Fruit fly (Drosophila melanogaster) whole organism, embryonic: ENCODE measurements around the gene uif.
A peak's percentile ranks its signal among the peaks of the same experiment; 100 is the strongest.

Source experiments
- Antp ChIP-seq: fragments of 200-800 bp; sonication (Bioruptor generic); optimal IDR thresholded peaks from 3 replicates; lab custom pipeline; 2016; ENCODE audit warnings: missing biosample characterization, missing genetic modification characterization
- Atf-2 ChIP-seq: fragments of 200-800 bp; sonication (Bioruptor generic); optimal IDR thresholded peaks from 2 replicates; lab custom pipeline; 2016; ENCODE audit warnings: missing biosample characterization, missing genetic modification characterization
- Atf3 ChIP-seq: fragments of 200-800 bp; sonication (Bioruptor generic); optimal IDR thresholded peaks from 3 replicates; lab custom pipeline; 2016; ENCODE audit warnings: missing biosample characterization, missing genetic modification characterization
- BEAF-32 ChIP-seq: fragments of 200-800 bp; sonication (Bioruptor generic); optimal IDR thresholded peaks from 3 replicates; lab custom pipeline; 2017; ENCODE audit warnings: missing biosample characterization, missing genetic modification characterization, mild to moderate bottlenecking, moderate library complexity, missing genetic modification reagents
- Bdp1 ChIP-seq: fragments of 200-800 bp; sonication (Bioruptor generic); optimal IDR thresholded peaks from 3 replicates; lab custom pipeline; 2016; ENCODE audit warnings: missing biosample characterization, missing genetic modification characterization
- Blimp-1 ChIP-seq: fragments of 200-800 bp; sonication (Bioruptor generic); optimal IDR thresholded peaks from 3 replicates; lab custom pipeline; 2018; ENCODE audit warnings: missing biosample characterization, missing genetic modification characterization, mild to moderate bottlenecking, moderate library complexity, missing genetic modification reagents
- CG10321 ChIP-seq: fragments of 200-800 bp; sonication (Bioruptor generic); IDR thresholded peaks from 2 replicates; pipeline ENCODE4 v1.3.6; 2022; ENCODE audit warnings: missing biosample characterization, missing genetic modification characterization
- CG11247 ChIP-seq: fragments of 200-800 bp; sonication (Bioruptor generic); IDR thresholded peaks from 2 replicates; pipeline ENCODE4 v1.3.6; 2022; ENCODE audit warnings: missing biosample characterization, missing genetic modification characterization
- CG11723 ChIP-seq: fragments of 200-800 bp; sonication (Bioruptor generic); optimal IDR thresholded peaks from 2 replicates; lab custom pipeline; 2017; ENCODE audit warnings: missing biosample characterization, mild to moderate bottlenecking, missing genetic modification characterization
- CG12299 ChIP-seq: fragments of 200-800 bp; sonication (Bioruptor generic); optimal IDR thresholded peaks from 2 replicates; lab custom pipeline; 2018; ENCODE audit warnings: missing biosample characterization, mild to moderate bottlenecking, missing genetic modification characterization
- CG15479 ChIP-seq: fragments of 200-800 bp; sonication (Bioruptor generic); optimal IDR thresholded peaks from 3 replicates; lab custom pipeline; 2019; ENCODE audit warnings: missing biosample characterization, mild to moderate bottlenecking, missing genetic modification characterization, moderate library complexity
- CG1832 ChIP-seq: fragments of 200-800 bp; sonication (Bioruptor generic); optimal IDR thresholded peaks from 2 replicates; lab custom pipeline; 2017; ENCODE audit warnings: missing biosample characterization, mild to moderate bottlenecking, missing genetic modification characterization, inconsistent platforms
- CG2199 ChIP-seq: fragments of 200-800 bp; sonication (Bioruptor generic); IDR thresholded peaks from 3 replicates; pipeline ENCODE4 v1.3.6; 2022; ENCODE audit warnings: missing biosample characterization, missing genetic modification characterization
- CG31388 ChIP-seq: fragments of 200-800 bp; sonication (Bioruptor generic); optimal IDR thresholded peaks from 2 replicates; lab custom pipeline; 2016; ENCODE audit warnings: missing biosample characterization, missing genetic modification characterization
- CG3838 ChIP-seq: fragments of 200-800 bp; sonication (Bioruptor generic); optimal IDR thresholded peaks from 3 replicates; lab custom pipeline; 2016; ENCODE audit warnings: missing biosample characterization, missing genetic modification characterization
- CG4617 ChIP-seq: fragments of 200-800 bp; sonication (Bioruptor generic); optimal IDR thresholded peaks from 3 replicates; lab custom pipeline; 2016; ENCODE audit warnings: missing biosample characterization, missing genetic modification characterization, borderline replicate concordance
- CG7786 ChIP-seq: fragments of 200-800 bp; sonication (Bioruptor generic); optimal IDR thresholded peaks from 2 replicates; lab custom pipeline; 2016; ENCODE audit warnings: missing biosample characterization, missing genetic modification characterization
- CG8281 ChIP-seq: fragments of 200-800 bp; sonication (Bioruptor generic); optimal IDR thresholded peaks from 2 replicates; lab custom pipeline; 2018; ENCODE audit warnings: missing biosample characterization, mild to moderate bottlenecking, missing genetic modification characterization, moderate library complexity
- CG8290 ChIP-seq, 3 experiments: fragments of 200-800 bp; sonication (Bioruptor generic); optimal IDR thresholded peaks; 2 replicates each; lab custom pipeline; 2016 to 2019; ENCODE audit warnings: missing biosample characterization in 3 of 3, missing genetic modification characterization in 3 of 3, mild to moderate bottlenecking in 2 of 3, moderate library complexity in 1 of 3
- CG8924 ChIP-seq: fragments of 200-800 bp; optimal IDR thresholded peaks from 3 replicates; lab custom pipeline; 2019; ENCODE audit warnings: missing biosample characterization, mild to moderate bottlenecking, missing genetic modification characterization, moderate library complexity
- CG9876 ChIP-seq: fragments of 200-800 bp; sonication (Bioruptor generic); optimal IDR thresholded peaks from 2 replicates; lab custom pipeline; 2016; ENCODE audit warnings: missing biosample characterization, missing genetic modification characterization
- Camta ChIP-seq: fragments of 200-800 bp; sonication (Bioruptor generic); optimal IDR thresholded peaks from 2 replicates; lab custom pipeline; 2016; ENCODE audit warnings: missing biosample characterization, missing genetic modification characterization
- H15 ChIP-seq: fragments of 200-800 bp; sonication (Bioruptor generic); IDR thresholded peaks from 3 replicates; pipeline ENCODE4 v1.3.6; 2022; ENCODE audit warnings: missing biosample characterization, missing genetic modification characterization
- Lim3 ChIP-seq: fragments of 200-800 bp; sonication (Bioruptor generic); IDR thresholded peaks from 2 replicates; pipeline ENCODE4 v1.3.6; 2022; ENCODE audit warnings: missing biosample characterization, missing genetic modification characterization
- Lpt ChIP-seq: fragments of >200 bp; optimal IDR thresholded peaks from 2 replicates; lab custom pipeline; 2018; ENCODE audit warnings: missing biosample characterization, missing genetic modification characterization
- MBD-R2 ChIP-seq: fragments of 200-800 bp; sonication (Bioruptor generic); IDR thresholded peaks from 2 replicates; pipeline ENCODE4 v1.3.6; 2022; ENCODE audit warnings: missing biosample characterization, missing genetic modification characterization
- MTF-1 ChIP-seq: fragments of 200-800 bp; sonication (Bioruptor generic); optimal IDR thresholded peaks from 2 replicates; lab custom pipeline; 2018; ENCODE audit warnings: missing biosample characterization, mild to moderate bottlenecking, missing genetic modification characterization, borderline replicate concordance
- Max ChIP-seq: fragments of 200-800 bp; sonication (Bioruptor generic); optimal IDR thresholded peaks from 2 replicates; lab custom pipeline; 2016; ENCODE audit warnings: missing biosample characterization, mild to moderate bottlenecking, missing genetic modification characterization
- Meics ChIP-seq: fragments of 200-800 bp; sonication (Bioruptor generic); optimal IDR thresholded peaks from 2 replicates; lab custom pipeline; 2017; ENCODE audit warnings: missing biosample characterization, mild to moderate bottlenecking, missing genetic modification characterization
- Neu2 ChIP-seq: fragments of 200-800 bp; sonication (Bioruptor generic); optimal IDR thresholded peaks from 3 replicates; lab custom pipeline; 2016; ENCODE audit warnings: missing biosample characterization, missing genetic modification characterization, borderline replicate concordance
- Oaz ChIP-seq: fragments of 200-800 bp; sonication (Bioruptor generic); IDR thresholded peaks from 2 replicates; pipeline ENCODE4 v1.3.6; 2022; ENCODE audit warnings: missing biosample characterization, missing genetic modification characterization
- Opbp ChIP-seq: fragments of 200-800 bp; sonication (Bioruptor generic); IDR thresholded peaks from 3 replicates; pipeline ENCODE4 v1.3.6; 2022; ENCODE audit warnings: missing biosample characterization, missing genetic modification characterization; ENCODE audit not compliant: partially characterized antibody
- Sry-δ ChIP-seq: fragments of 200-800 bp; sonication (Bioruptor generic); optimal IDR thresholded peaks from 2 replicates; lab custom pipeline; 2016; ENCODE audit warnings: missing biosample characterization, missing genetic modification characterization
- Trl ChIP-seq, 3 experiments: fragments of >200 bp in 2 of 3; fragments of 200-800 bp in 1 of 3; sonication (Bioruptor generic) in 1 of 3; optimal IDR thresholded peaks; 2 replicates in 1 of 3; 3 replicates in 2 of 3; lab custom pipeline; 2016 to 2017; ENCODE audit warnings: missing biosample characterization in 1 of 3, missing genetic modification characterization in 1 of 3
- abd-A ChIP-seq: fragments of 200-800 bp; sonication (Bioruptor generic); optimal IDR thresholded peaks from 3 replicates; lab custom pipeline; 2019; ENCODE audit warnings: missing biosample characterization, mild to moderate bottlenecking, missing genetic modification characterization, moderate library complexity
- bbx ChIP-seq: fragments of 200-800 bp; sonication (Bioruptor generic); IDR thresholded peaks from 2 replicates; pipeline ENCODE4 v1.3.6; 2022; ENCODE audit warnings: missing biosample characterization, missing genetic modification characterization; ENCODE audit not compliant: partially characterized antibody
- bcd ChIP-seq: fragments of 200-800 bp; sonication (Bioruptor generic); optimal IDR thresholded peaks from 2 replicates; lab custom pipeline; 2017; ENCODE audit warnings: missing biosample characterization, mild to moderate bottlenecking, missing genetic modification characterization
- chm ChIP-seq: fragments of 200-800 bp; sonication (Bioruptor generic); IDR thresholded peaks from 2 replicates; pipeline ENCODE4 v1.3.6; 2022; ENCODE audit warnings: missing biosample characterization, missing genetic modification characterization
- nau ChIP-seq: fragments of 200-800 bp; sonication (Bioruptor generic); optimal IDR thresholded peaks from 3 replicates; lab custom pipeline; 2017; ENCODE audit warnings: missing biosample characterization, mild to moderate bottlenecking, missing genetic modification characterization, missing genetic modification reagents
- pfk ChIP-seq: fragments of 200-800 bp; sonication (Bioruptor generic); optimal IDR thresholded peaks from 2 replicates; lab custom pipeline; 2018; ENCODE audit warnings: missing biosample characterization, mild to moderate bottlenecking, missing genetic modification characterization, moderate library complexity
- pum ChIP-seq: fragments of 200-800 bp; sonication (Bioruptor generic); optimal IDR thresholded peaks from 2 replicates; lab custom pipeline; 2016; ENCODE audit warnings: missing biosample characterization, missing genetic modification characterization
- ranshi ChIP-seq: fragments of 200-800 bp; sonication (Bioruptor generic); IDR thresholded peaks from 2 replicates; pipeline ENCODE4 v1.3.6; 2022; ENCODE audit warnings: missing biosample characterization, missing genetic modification characterization
- sima ChIP-seq: fragments of 200-800 bp; sonication (Bioruptor generic); optimal IDR thresholded peaks from 2 replicates; lab custom pipeline; 2016; ENCODE audit warnings: missing biosample characterization, missing genetic modification characterization
- ssp ChIP-seq: fragments of 200-800 bp; sonication (Bioruptor generic); IDR thresholded peaks from 2 replicates; pipeline ENCODE4 v1.3.6; 2022; ENCODE audit warnings: missing biosample characterization, missing genetic modification characterization
- tap ChIP-seq: fragments of 200-800 bp; optimal IDR thresholded peaks from 3 replicates; lab custom pipeline; 2019; ENCODE audit warnings: missing biosample characterization, mild to moderate bottlenecking, missing genetic modification characterization, moderate library complexity
- tin ChIP-seq: fragments of 200-800 bp; sonication (Bioruptor generic); optimal IDR thresholded peaks from 3 replicates; lab custom pipeline; 2016; ENCODE audit warnings: missing biosample characterization, missing genetic modification characterization
- tio ChIP-seq: fragments of 200-800 bp; sonication (Bioruptor generic); optimal IDR thresholded peaks from 2 replicates; lab custom pipeline; 2017; ENCODE audit warnings: missing biosample characterization, missing genetic modification characterization, inconsistent platforms
- vvl ChIP-seq: fragments of 200-800 bp; sonication (Bioruptor generic); IDR thresholded peaks from 2 replicates; pipeline ENCODE4 v1.3.6; 2022; ENCODE audit warnings: missing biosample characterization, missing genetic modification characterization
- z ChIP-seq: fragments of 200-800 bp; sonication (Bioruptor generic); IDR thresholded peaks from 3 replicates; pipeline ENCODE4 v1.3.6; 2022; ENCODE audit warnings: missing biosample characterization, missing genetic modification characterization
- zen ChIP-seq: fragments of 200-800 bp; sonication (Bioruptor generic); optimal IDR thresholded peaks from 3 replicates; lab custom pipeline; 2018; ENCODE audit warnings: missing biosample characterization, mild to moderate bottlenecking, missing genetic modification characterization, moderate library complexity

uif gene

DNA sequence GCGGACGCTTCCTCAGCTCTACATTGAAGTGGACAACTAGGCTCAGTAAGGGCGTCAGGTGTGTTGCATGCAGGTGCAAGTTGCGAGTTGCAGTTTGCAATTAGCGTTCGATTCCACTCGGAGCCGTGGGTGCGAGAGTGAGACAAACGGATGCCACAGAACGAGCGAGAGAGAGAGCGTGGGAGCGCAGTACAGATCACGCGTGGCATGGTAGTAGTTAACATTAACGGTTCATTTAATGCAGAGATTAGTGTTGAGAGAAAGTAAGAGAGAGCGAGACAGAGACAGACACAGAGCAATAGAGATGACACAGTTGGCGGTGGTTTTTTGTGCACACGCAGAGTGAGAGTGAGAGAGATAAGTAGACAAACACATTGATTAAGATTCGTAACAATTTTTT, 70.5 kb downstream of the uif start:
- TF ChIP-seq Max (GFP tag; lab: Kevin White, UChicago) = no peak
- peak; percentile 51 for TF ChIP-seq Sry-δ (GFP tag; lab: Kevin White, UChicago)
- TF ChIP-seq nau = no peak
- TF ChIP-seq CG4617 (GFP tag; lab: Kevin White, UChicago) = no peak
- no peak for TF ChIP-seq MTF-1 (GFP tag; lab: Kevin White, UChicago)
- no peak for TF ChIP-seq abd-A (tag; lab: Kevin White, UChicago)
- TF ChIP-seq tio = no peak
- peak; percentile 33 for TF ChIP-seq CG8290 (GFP tag; optimal IDR thresholded peaks at IDR 0.05; lab: Kevin White, UChicago)
- peak in 1 of 2 experiments; percentile 35 for TF ChIP-seq CG8290 (tag; optimal IDR thresholded peaks at IDR 0.05; lab: Kevin White, UChicago)
- TF ChIP-seq tap (tag; lab: Kevin White, UChicago) = no peak
- 0 out of 2 replicates have a peak, but pooled peaks have one; percentile 44 for TF ChIP-seq chm (GFP tag; lab: Robert Waterston, UW)
- no peak for TF ChIP-seq bcd (GFP tag; lab: Kevin White, UChicago)
- TF ChIP-seq CG11247 = no peak
- TF ChIP-seq H15 = no peak
- TF ChIP-seq Opbp (GFP tag; lab: Robert Waterston, UW) = peak; percentile 46; the same call in 1 of the 3 replicates
- TF ChIP-seq ranshi (GFP tag; lab: Robert Waterston, UW) = no peak
- TF ChIP-seq CG2199 = 0 out of 3 replicates have a peak, but pooled peaks have one; percentile 56
- no peak for TF ChIP-seq CG3838 (GFP tag; lab: Kevin White, UChicago)
- no peak for TF ChIP-seq CG7786 (GFP tag; lab: Kevin White, UChicago)
- TF ChIP-seq CG1832 (GFP tag; lab: Kevin White, UChicago) = peak; percentile 76
- no peak for TF ChIP-seq Atf3
- no peak for TF ChIP-seq tin
- TF ChIP-seq CG11723 (GFP tag; lab: Kevin White, UChicago) = no peak
- no peak for TF ChIP-seq Meics (GFP tag; lab: Kevin White, UChicago)
- TF ChIP-seq sima (GFP tag; lab: Kevin White, UChicago) = no peak
- TF ChIP-seq Neu2 (GFP tag; lab: Kevin White, UChicago) = no peak
- peak; percentile 18; the same call in 1 of the 2 replicates for TF ChIP-seq vvl (GFP tag; lab: Robert Waterston, UW)
- peak; percentile 88 for TF ChIP-seq CG10321 (GFP tag; lab: Robert Waterston, UW)
- no peak for TF ChIP-seq Blimp-1 (GFP tag; lab: Kevin White, UChicago)
- TF ChIP-seq bbx = 0 out of 2 replicates have a peak, but pooled peaks have one; percentile 40
- TF ChIP-seq CG8281 (tag; lab: Kevin White, UChicago) = no peak
- TF ChIP-seq Bdp1 (GFP tag; lab: Kevin White, UChicago) = no peak
- peak; percentile 49 for TF ChIP-seq CG15479
- no peak for TF ChIP-seq ssp (GFP tag; lab: Robert Waterston, UW)
- no peak for TF ChIP-seq CG31388 (GFP tag; lab: Kevin White, UChicago)
- peak; percentile 9 for TF ChIP-seq BEAF-32 (GFP tag; lab: Kevin White, UChicago)
- no peak for TF ChIP-seq pum
- peak in 1 of 2 experiments; percentile 35 for TF ChIP-seq Trl (optimal IDR thresholded peaks at IDR 0.05; lab: Kevin White, UChicago)
- no peak for TF ChIP-seq Trl (GFP tag; optimal IDR thresholded peaks at IDR 0.05; lab: Kevin White, UChicago)
- no peak for TF ChIP-seq CG12299 (tag; lab: Kevin White, UChicago)
- peak; percentile 16 for TF ChIP-seq CG8924
- 0 out of 3 replicates have a peak, but pooled peaks have one; percentile 46 for TF ChIP-seq z (GFP tag; lab: Robert Waterston, UW)
- TF ChIP-seq Atf-2 (GFP tag; lab: Kevin White, UChicago) = no peak
- TF ChIP-seq Oaz (GFP tag; lab: Robert Waterston, UW) = no peak
- no peak for TF ChIP-seq Antp
- peak; percentile 32; the same call in 1 of the 2 replicates for TF ChIP-seq MBD-R2 (GFP tag; lab: Robert Waterston, UW)
- no peak for TF ChIP-seq Lpt (GFP tag; lab: Kevin White, UChicago)
- TF ChIP-seq zen (tag; lab: Kevin White, UChicago) = peak; percentile 60
- no peak for TF ChIP-seq pfk
- no peak for TF ChIP-seq Lim3 (GFP tag; lab: Robert Waterston, UW)
- TF ChIP-seq CG9876 (GFP tag; lab: Kevin White, UChicago) = no peak
- no peak for TF ChIP-seq Camta (GFP tag; lab: Kevin White, UChicago)
